Worm (Caenorhabditis elegans): ENCODE results near the gene F27B3.8.

The F27B3.8 gene

DNA sequence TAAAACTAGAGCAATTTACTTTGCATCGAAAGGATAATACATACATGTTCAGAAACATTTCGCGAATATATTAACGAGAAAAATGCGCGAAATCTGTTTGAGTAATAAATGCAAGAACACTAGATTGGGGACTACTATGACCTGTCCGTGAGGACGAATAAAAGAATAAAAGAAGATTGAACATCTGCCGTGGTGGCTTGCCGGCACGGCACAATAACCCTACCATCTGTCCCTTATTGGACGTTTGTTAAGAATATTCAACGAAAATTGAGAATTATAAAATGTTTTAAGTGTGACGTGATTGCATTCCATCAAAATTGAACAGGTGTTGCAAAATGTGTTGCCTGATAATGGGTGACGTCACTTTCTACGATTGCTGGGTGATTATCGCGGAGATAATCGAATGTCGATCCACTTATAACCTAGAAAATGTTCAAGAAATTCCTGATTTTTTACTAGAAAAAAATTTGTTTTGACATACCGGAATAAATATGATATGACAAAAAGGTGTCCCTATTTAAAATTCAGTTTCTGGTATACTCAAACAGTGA is 26.0 kb downstream of the F27B3.8 start:
- TF ChIP-seq skn-1 (tag; optimal IDR thresholded peaks at IDR 0.05) = no peak
- no peak for TF ChIP-seq peb-1 (tag; optimal IDR thresholded peaks at IDR 0.05)
- peak; percentile 3 for TF ChIP-seq fos-1 (tag; optimal IDR thresholded peaks at IDR 0.05)
- TF ChIP-seq sma-9 (GFP tag; optimal IDR thresholded peaks at IDR 0.05) = peak; percentile 63
- no peak for TF ChIP-seq sma-9 (tag; optimal IDR thresholded peaks at IDR 0.05)

DNA sequence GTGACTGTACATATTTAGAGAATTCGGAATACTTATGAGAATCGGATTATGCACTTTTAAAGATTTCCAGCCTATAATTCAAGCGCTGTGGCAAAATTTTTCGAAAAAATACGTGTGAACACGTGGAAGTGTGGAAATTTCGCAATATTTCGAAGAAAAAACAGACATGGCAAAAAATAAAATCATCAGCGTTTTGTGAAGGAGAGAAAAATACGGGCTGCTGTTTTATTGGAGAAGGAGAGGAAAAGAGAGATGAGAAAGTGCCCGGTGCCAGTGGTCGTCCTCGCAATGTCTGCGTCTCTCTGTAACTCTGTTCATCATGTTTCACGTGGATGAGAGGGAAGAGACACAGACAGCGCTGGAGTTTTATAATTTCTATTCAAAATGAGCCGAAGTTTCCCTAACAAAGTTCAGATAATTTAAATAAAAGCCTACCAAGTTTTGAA is 26.5 kb downstream of the F27B3.8 start:
- TF ChIP-seq nhr-129 (tag; optimal IDR thresholded peaks at IDR 0.05) = peak; percentile 88
- no peak for TF ChIP-seq nhr-10 (tag; optimal IDR thresholded peaks at IDR 0.05)
- TF ChIP-seq ZK546.5 (tag; optimal IDR thresholded peaks at IDR 0.05) = no peak
- TF ChIP-seq nhr-6 (tag; optimal IDR thresholded peaks at IDR 0.05) = peak; percentile 82
- peak; percentile 52 to 86 for TF ChIP-seq lsy-2 (tag; optimal IDR thresholded peaks at IDR 0.05)
- no peak for TF ChIP-seq elt-1 (tag; optimal IDR thresholded peaks at IDR 0.05)
- peak; percentile 78 to 85 for TF ChIP-seq mdl-1 (tag; optimal IDR thresholded peaks at IDR 0.05)
- peak; percentile 86 for TF ChIP-seq C34F6.9 (tag; optimal IDR thresholded peaks at IDR 0.05)
- peak; percentile 77 for TF ChIP-seq snpc-4 (tag; optimal IDR thresholded peaks at IDR 0.05)
- no peak for TF ChIP-seq alr-1 (tag; optimal IDR thresholded peaks at IDR 0.05)
- TF ChIP-seq nhr-237 (tag; optimal IDR thresholded peaks at IDR 0.05) = no peak
- TF ChIP-seq aly-2 (tag; optimal IDR thresholded peaks at IDR 0.05) = no peak
- peak; percentile 4 for TF ChIP-seq lin-11 (tag; optimal IDR thresholded peaks at IDR 0.05)
- no peak for TF ChIP-seq mbf-1 (tag; optimal IDR thresholded peaks at IDR 0.05)
- no peak for TF ChIP-seq dmd-4 (tag; optimal IDR thresholded peaks at IDR 0.05)
- no peak for TF ChIP-seq lin-39 (tag; optimal IDR thresholded peaks at IDR 0.05)
- peak; percentile 58 for TF ChIP-seq nhr-21 (tag; optimal IDR thresholded peaks at IDR 0.05)
- TF ChIP-seq ztf-11 (tag; optimal IDR thresholded peaks at IDR 0.05) = no peak
- TF ChIP-seq ztf-1 (GFP tag; conservative IDR thresholded peaks at IDR 0.05) = no peak
- no peak for TF ChIP-seq nhr-23 (tag; optimal IDR thresholded peaks at IDR 0.05)
- peak; percentile 64 for TF ChIP-seq Y55F3AM.14 (GFP tag; optimal IDR thresholded peaks at IDR 0.05)
- peak; percentile 54 for TF ChIP-seq blmp-1 (tag; optimal IDR thresholded peaks at IDR 0.05; ENCODE audit: insufficient read depth)
- TF ChIP-seq sma-3 (GFP tag; optimal IDR thresholded peaks at IDR 0.05) = peak; percentile 78
- peak; percentile 73 for TF ChIP-seq F13H6.1 (tag; optimal IDR thresholded peaks at IDR 0.05)
- TF ChIP-seq ama-1 (optimal IDR thresholded peaks at IDR 0.05) = peak; percentile 73
- TF ChIP-seq zag-1 (tag; optimal IDR thresholded peaks at IDR 0.05) = peak; percentile 75
- TF ChIP-seq mab-5 (tag; optimal IDR thresholded peaks at IDR 0.05) = peak; percentile 63
- no peak for TF ChIP-seq skn-1 (tag; optimal IDR thresholded peaks at IDR 0.05)
- TF ChIP-seq fos-1 (tag; optimal IDR thresholded peaks at IDR 0.05) = peak; percentile 63
- peak; percentile 82 for TF ChIP-seq lin-13 (GFP tag; optimal IDR thresholded peaks at IDR 0.05)
- TF ChIP-seq ztf-4 (tag; optimal IDR thresholded peaks at IDR 0.05) = peak; percentile 92
- peak; percentile 58 for TF ChIP-seq sem-4 (tag; optimal IDR thresholded peaks at IDR 0.05)
- peak; percentile 8 for TF ChIP-seq egl-27 (tag; optimal IDR thresholded peaks at IDR 0.05)
- TF ChIP-seq sma-9 (GFP tag; optimal IDR thresholded peaks at IDR 0.05) = peak; percentile 86
- no peak for TF ChIP-seq sma-9 (tag; optimal IDR thresholded peaks at IDR 0.05)
- TF ChIP-seq unc-62 (GFP tag; optimal IDR thresholded peaks at IDR 0.05) = no peak
- peak; percentile 88 for TF ChIP-seq crh-2 (tag; optimal IDR thresholded peaks at IDR 0.05)
- no peak for TF ChIP-seq nhr-77 (tag; optimal IDR thresholded peaks at IDR 0.05)
- TF ChIP-seq gmeb-1 (tag; optimal IDR thresholded peaks at IDR 0.05) = peak; percentile 55
- TF ChIP-seq elt-3 (tag; optimal IDR thresholded peaks at IDR 0.05) = no peak
- peak; percentile 52 for TF ChIP-seq nhr-25 (tag; optimal IDR thresholded peaks at IDR 0.05)
- TF ChIP-seq R02D3.7 (tag; optimal IDR thresholded peaks at IDR 0.05) = no peak
- TF ChIP-seq unc-55 (GFP tag; optimal IDR thresholded peaks at IDR 0.05) = peak; percentile 86

All from whole organism, L2 larva.